Worm (Caenorhabditis elegans) whole organism, mixed stage, embryonic: ENCODE data around the gene F13H10.5.
"Not testable (repeated sequence)": the region's sequence is repeated elsewhere in the genome, so short reads cannot be mapped to it uniquely, and the experiment has no call there.

Experiments
- M03D4.4 ChIP-seq: sonication (generic microtip); optimal IDR thresholded peaks from 2 replicates; lab custom pipeline; 2017; ENCODE audit warnings: mild to moderate bottlenecking, missing genetic modification characterization, missing compliant biosample characterization
- bed-3 ChIP-seq: fragments of 200-800 bp; sonication (Bioruptor generic); optimal IDR thresholded peaks from 3 replicates; lab custom pipeline; 2018; ENCODE audit warnings: mild to moderate bottlenecking, missing genetic modification characterization, moderate library complexity, missing compliant biosample characterization
- ceh-39 ChIP-seq: fragments of 150-350 bp; optimal IDR thresholded peaks from 2 replicates; lab custom pipeline; 2014; ENCODE audit warnings: missing biosample characterization, missing genetic modification characterization
- ceh-43 ChIP-seq: fragments of 200-800 bp; sonication (Bioruptor generic); optimal IDR thresholded peaks from 2 replicates; lab custom pipeline; 2018; ENCODE audit warnings: mild to moderate bottlenecking, missing genetic modification characterization, moderate library complexity, missing compliant biosample characterization
- ceh-83 ChIP-seq: fragments of 200-800 bp; sonication (Bioruptor generic); optimal IDR thresholded peaks from 2 replicates; lab custom pipeline; 2018; ENCODE audit warnings: mild to moderate bottlenecking, missing genetic modification characterization, missing compliant biosample characterization
- ces-1 ChIP-seq: fragments of 150-350 bp; optimal IDR thresholded peaks from 2 replicates; lab custom pipeline; 2014; ENCODE audit warnings: missing biosample characterization, missing genetic modification reagents, missing genetic modification characterization
- cnd-1 ChIP-seq: fragments of 200-800 bp; sonication (Bioruptor generic); optimal IDR thresholded peaks from 2 replicates; lab custom pipeline; 2018; ENCODE audit warnings: mild to moderate bottlenecking, missing genetic modification characterization, missing compliant biosample characterization
- drap-1 ChIP-seq: fragments of 200-800 bp; sonication (Bioruptor generic); optimal IDR thresholded peaks from 3 replicates; lab custom pipeline; 2018; ENCODE audit warnings: mild to moderate bottlenecking, missing genetic modification characterization, missing compliant biosample characterization
- elt-3 ChIP-seq: fragments of 150-350 bp; optimal IDR thresholded peaks from 2 replicates; lab custom pipeline; 2014; ENCODE audit warnings: missing biosample characterization, missing genetic modification characterization
- flh-1 ChIP-seq: fragments of 200-800 bp; sonication (Bioruptor generic); optimal IDR thresholded peaks from 2 replicates; lab custom pipeline; 2018; ENCODE audit warnings: mild to moderate bottlenecking, missing genetic modification characterization, moderate library complexity, missing compliant biosample characterization
- ham-2 ChIP-seq: fragments of 200-800 bp; sonication (Bioruptor generic); optimal IDR thresholded peaks from 2 replicates; lab custom pipeline; 2018; ENCODE audit warnings: mild to moderate bottlenecking, missing genetic modification characterization, missing compliant biosample characterization
- hlh-1 ChIP-seq: fragments of 150-350 bp; optimal IDR thresholded peaks from 2 replicates; lab custom pipeline; 2014; ENCODE audit warnings: missing biosample characterization, missing genetic modification reagents, missing genetic modification characterization
- lin-13 ChIP-seq: fragments of 150-350 bp; optimal IDR thresholded peaks from 2 replicates; lab custom pipeline; 2014; ENCODE audit warnings: missing biosample characterization, missing genetic modification characterization
- lin-32 ChIP-seq: fragments of 200-800 bp; sonication (Bioruptor generic); optimal IDR thresholded peaks from 2 replicates; lab custom pipeline; 2018; ENCODE audit warnings: mild to moderate bottlenecking, missing genetic modification characterization, missing compliant biosample characterization
- mab-5 ChIP-seq: fragments of 150-350 bp; optimal IDR thresholded peaks from 2 replicates; lab custom pipeline; 2014; ENCODE audit warnings: missing biosample characterization, missing genetic modification characterization
- mep-1 ChIP-seq: fragments of 150-350 bp; optimal IDR thresholded peaks from 2 replicates; lab custom pipeline; 2017; ENCODE audit warnings: missing biosample characterization, missing genetic modification reagents, missing genetic modification characterization, inconsistent platforms
- mls-2 ChIP-seq: sonication (generic microtip); optimal IDR thresholded peaks from 2 replicates; lab custom pipeline; 2016; ENCODE audit warnings: mild to moderate bottlenecking, missing genetic modification characterization, moderate library complexity, missing compliant biosample characterization
- nhr-12 ChIP-seq: fragments of 150-350 bp; optimal IDR thresholded peaks from 2 replicates; lab custom pipeline; 2014; ENCODE audit warnings: missing biosample characterization, missing genetic modification characterization
- nhr-2 ChIP-seq: fragments of 150-350 bp; optimal IDR thresholded peaks from 2 replicates; lab custom pipeline; 2014; ENCODE audit warnings: missing biosample characterization, missing genetic modification characterization
- nhr-28 ChIP-seq: fragments of 150-350 bp; optimal IDR thresholded peaks from 2 replicates; lab custom pipeline; 2014; ENCODE audit warnings: missing biosample characterization, missing genetic modification characterization
- nhr-76 ChIP-seq: sonication (generic microtip); optimal IDR thresholded peaks from 2 replicates; lab custom pipeline; 2017; ENCODE audit warnings: missing biosample characterization, missing genetic modification characterization
- pha-4 ChIP-seq: fragments of 150-350 bp; optimal IDR thresholded peaks from 2 replicates; lab custom pipeline; 2018; ENCODE audit warnings: missing biosample characterization, missing genetic modification reagents, missing genetic modification characterization
- sem-2 ChIP-seq: fragments of 200-800 bp; sonication (Bioruptor generic); optimal IDR thresholded peaks from 2 replicates; lab custom pipeline; 2018; ENCODE audit warnings: mild to moderate bottlenecking, missing genetic modification characterization, missing compliant biosample characterization
- snpc-4 ChIP-seq: fragments of 150-350 bp; optimal IDR thresholded peaks from 2 replicates; lab custom pipeline; 2014; ENCODE audit warnings: missing biosample characterization, missing genetic modification characterization
- sptf-1 ChIP-seq: sonication (generic microtip); optimal IDR thresholded peaks from 2 replicates; lab custom pipeline; 2017; ENCODE audit warnings: mild to moderate bottlenecking, missing genetic modification characterization, moderate library complexity, missing compliant biosample characterization
- unc-120 ChIP-seq: sonication (generic microtip); optimal IDR thresholded peaks from 2 replicates; lab custom pipeline; 2017; ENCODE audit warnings: missing genetic modification characterization, missing compliant biosample characterization; ENCODE audit not compliant: poor library complexity, severe bottlenecking
- unc-62 ChIP-seq: fragments of 150-350 bp; optimal IDR thresholded peaks from 2 replicates; lab custom pipeline; 2014; ENCODE audit warnings: missing biosample characterization, missing genetic modification reagents, missing genetic modification characterization
- ztf-11 ChIP-seq: fragments of 150-350 bp; optimal IDR thresholded peaks from 2 replicates; lab custom pipeline; 2014; ENCODE audit warnings: missing biosample characterization, missing genetic modification characterization

The F13H10.5 gene

ce11 chrIV:10985568-10986035, 5.2 kb upstream of the F13H10.5 start, which contains the start of gene cyb-2.1:
TSS of gene cyb-2.1 (plus strand) at chrIV:10985985.
- TF ChIP-seq unc-120 (tag; lab: Kevin White, UChicago) (no peak), ham-2 (GFP tag; lab: Kevin White, UChicago) (no peak), drap-1 (GFP tag; lab: Kevin White, UChicago) (no peak), ceh-43 (no peak), ztf-11 (tag; lab: Kevin White, UChicago) (no peak), mep-1 (no peak), ceh-39 (tag; lab: Kevin White, UChicago) (no peak), nhr-76 (tag; lab: Kevin White, UChicago) (no peak), lin-13 (tag; lab: Kevin White, UChicago) (no peak), snpc-4 (tag; lab: Kevin White, UChicago) (no peak), nhr-12 (tag; lab: Kevin White, UChicago) (no peak), sptf-1 (tag; lab: Kevin White, UChicago) (no peak)
- TF ChIP-seq, all 35 proteins: peak for 0

ce11 chrIV:10987342-10987945, 3.4 kb upstream of the F13H10.5 start, which contains the start of gene Y43E12A.3:
TSS of gene Y43E12A.3 (plus strand) at chrIV:10987895.
- not testable (repeated sequence) for TF ChIP-seq mls-2 (tag; lab: Kevin White, UChicago); hlh-1 (tag; lab: Kevin White, UChicago); unc-62 (GFP tag; lab: Kevin White, UChicago)

ce11 chrIV:11001614-11002013, 10.8 kb downstream of the F13H10.5 start, which contains the start of gene F13H10.9:
TSS of gene F13H10.9 (plus strand) at chrIV:11001914.
- TF ChIP-seq ceh-83 (GFP tag; lab: Kevin White, UChicago) (no peak), sem-2 (GFP tag; lab: Kevin White, UChicago) (no peak)
- TF ChIP-seq, all 35 proteins: peak for 0

ce11 chrIV:11004273-11004672, 13.5 kb downstream of the F13H10.5 start, which contains the start of gene F13H10.1:
TSS of gene F13H10.1 (plus strand) at chrIV:11004573.
- no peak for TF ChIP-seq ztf-11 (tag; lab: Kevin White, UChicago)
- no peak for TF ChIP-seq elt-3 (tag; lab: Kevin White, UChicago)
- no peak for TF ChIP-seq mep-1
- no peak for TF ChIP-seq nhr-12 (tag; lab: Kevin White, UChicago)
- no peak for TF ChIP-seq nhr-76 (tag; lab: Kevin White, UChicago)
- TF ChIP-seq lin-32 (GFP tag; lab: Kevin White, UChicago): no peak
- no peak for TF ChIP-seq pha-4
- TF ChIP-seq nhr-28 (tag; lab: Kevin White, UChicago): no peak
- no peak for TF ChIP-seq ces-1
- no peak for TF ChIP-seq sptf-1 (tag; lab: Kevin White, UChicago)
- no peak for TF ChIP-seq sem-2 (GFP tag; lab: Kevin White, UChicago)
- TF ChIP-seq mab-5: no peak
- TF ChIP-seq drap-1 (GFP tag; lab: Kevin White, UChicago): no peak
- TF ChIP-seq nhr-2: no peak

ce11 chrIV:11006383-11006782, 15.6 kb downstream of the F13H10.5 start:
- no peak for TF ChIP-seq nhr-28 (tag; lab: Kevin White, UChicago)
- no peak for TF ChIP-seq sem-2 (GFP tag; lab: Kevin White, UChicago)
- TF ChIP-seq nhr-2: no peak
- no peak for TF ChIP-seq M03D4.4 (tag; lab: Kevin White, UChicago)
- TF ChIP-seq nhr-12 (tag; lab: Kevin White, UChicago): no peak
- TF ChIP-seq ceh-43: no peak
- no peak for TF ChIP-seq nhr-76 (tag; lab: Kevin White, UChicago)
- TF ChIP-seq flh-1: no peak

ce11 chrIV:11006868-11007267, 16.1 kb downstream of the F13H10.5 start:
- TF ChIP-seq snpc-4 (tag; lab: Kevin White, UChicago): no peak
- TF ChIP-seq cnd-1: no peak
- no peak for TF ChIP-seq ztf-11 (tag; lab: Kevin White, UChicago)
- no peak for TF ChIP-seq nhr-28 (tag; lab: Kevin White, UChicago)
- no peak for TF ChIP-seq ceh-83 (GFP tag; lab: Kevin White, UChicago)
- TF ChIP-seq nhr-76 (tag; lab: Kevin White, UChicago): no peak
- TF ChIP-seq mep-1: no peak
- no peak for TF ChIP-seq bed-3 (GFP tag; lab: Kevin White, UChicago)
- TF ChIP-seq ceh-43: no peak
- TF ChIP-seq unc-120 (tag; lab: Kevin White, UChicago): no peak
- no peak for TF ChIP-seq mab-5
- TF ChIP-seq pha-4: no peak
